Fruit fly (Drosophila melanogaster) whole organism, wandering third instar larva: Measurements from ENCODE around the gene CG7988.

ENCODE experiments used
- CrebA ChIP-seq: fragments of 200-800 bp; sonication (Bioruptor generic); optimal IDR thresholded peaks from 2 replicates; lab custom pipeline; 2016; ENCODE audit warnings: missing biosample characterization, mild to moderate bottlenecking, missing genetic modification characterization, borderline replicate concordance
- Rel ChIP-seq, 2 experiments: fragments of 200-800 bp; sonication (Bioruptor generic) in 1 of 2; optimal IDR thresholded peaks; 2 replicates in 1 of 2; 3 replicates in 1 of 2; lab custom pipeline; 2016 to 2019; ENCODE audit warnings: mild to moderate bottlenecking in 2 of 2, missing biosample characterization in 2 of 2, missing genetic modification characterization in 2 of 2, moderate library complexity in 1 of 2
- lola ChIP-seq: fragments of >200 bp; optimal IDR thresholded peaks from 2 replicates; lab custom pipeline; 2017; ENCODE audit warnings: missing biosample characterization, missing genetic modification characterization
- psq ChIP-seq: fragments of 200-800 bp; sonication (Bioruptor generic); optimal IDR thresholded peaks from 3 replicates; lab custom pipeline; 2017; ENCODE audit warnings: missing biosample characterization, mild to moderate bottlenecking, missing genetic modification characterization, moderate library complexity

DNA sequence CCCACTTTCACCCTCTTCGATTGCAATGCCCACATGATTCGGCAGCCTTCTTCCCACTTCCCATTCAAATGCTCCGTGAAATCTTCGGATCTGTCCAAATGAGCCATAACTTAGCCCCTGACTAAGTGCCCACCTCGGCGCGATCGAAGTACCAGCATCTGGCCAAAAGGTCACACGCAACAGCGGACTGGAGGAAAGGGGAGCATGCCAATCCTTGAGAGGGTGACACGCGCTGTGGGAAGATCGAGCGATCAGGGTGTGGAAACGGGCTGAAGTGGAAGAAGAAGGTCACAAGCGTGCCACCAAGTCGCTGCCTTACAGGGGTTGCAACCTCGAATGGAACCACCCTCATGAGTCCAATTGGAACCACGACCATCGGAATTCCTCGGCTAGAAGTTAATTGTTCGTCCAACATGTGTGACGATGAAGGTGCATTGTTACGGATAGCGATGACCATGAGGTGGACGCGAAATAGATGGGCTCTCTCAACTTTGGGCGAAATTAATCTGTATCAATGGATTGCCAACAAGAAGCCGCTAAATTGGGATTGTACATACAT, 14.5 kb downstream of the CG7988 start:
- no peak for TF ChIP-seq Rel (GFP tag; optimal IDR thresholded peaks at IDR 0.05; lab: Kevin White, UChicago)
- no peak for TF ChIP-seq Rel (tag; optimal IDR thresholded peaks at IDR 0.05; lab: Kevin White, UChicago)
- no peak for TF ChIP-seq CrebA
- TF ChIP-seq lola = no peak
- TF ChIP-seq psq (GFP tag; lab: Kevin White, UChicago) = no peak
